Worm (Caenorhabditis elegans) whole organism, L4 larva: ENCODE results near the gene rnst-2.

Source experiments
- D1046.2 ChIP-seq: fragments of 200-800 bp; sonication (Bioruptor generic); IDR thresholded peaks from 2 replicates; pipeline ENCODE4 v1.3.6; 2022; ENCODE audit warnings: missing genetic modification characterization, missing compliant biosample characterization
- Y105C5A.15 ChIP-seq: fragments of 200-800 bp; sonication (Bioruptor generic); IDR thresholded peaks from 2 replicates; pipeline ENCODE4 v1.3.6; 2022; ENCODE audit warnings: missing genetic modification characterization, missing compliant biosample characterization
- Y48G9A.11 ChIP-seq: fragments of 200-800 bp; sonication (Bioruptor generic); IDR thresholded peaks from 2 replicates; pipeline ENCODE4 v1.3.6; 2022; ENCODE audit warnings: missing genetic modification reagents, missing genetic modification characterization, missing compliant biosample characterization
- ZK546.5 ChIP-seq, 2 experiments: sonication (generic microtip); optimal IDR thresholded peaks; 2 replicates each; lab custom pipeline; 2017; ENCODE audit warnings: missing biosample characterization in 2 of 2, missing genetic modification characterization in 2 of 2
- aha-1 ChIP-seq: fragments of 150-350 bp; peaks from one replicate; lab custom pipeline; 2014; ENCODE audit warnings: missing biosample characterization, missing genetic modification characterization
- ama-1 ChIP-seq: fragments of 150-350 bp; optimal IDR thresholded peaks from 2 replicates; lab custom pipeline; 2014; ENCODE audit warnings: inconsistent platforms, mixed read lengths
- arid-1 ChIP-seq: fragments of 200-800 bp; sonication (Bioruptor generic); conservative IDR thresholded peaks from 2 replicates; pipeline ENCODE4 v1.3.6; 2022; ENCODE audit warnings: missing genetic modification reagents, missing genetic modification characterization, missing compliant biosample characterization
- ceh-82 ChIP-seq: sonication (generic microtip); optimal IDR thresholded peaks from 2 replicates; lab custom pipeline; 2017; ENCODE audit warnings: missing biosample characterization, missing genetic modification characterization
- daf-8 ChIP-seq: fragments of 200-800 bp; sonication (Bioruptor generic); IDR thresholded peaks from 2 replicates; pipeline ENCODE4 v1.3.6; 2022; ENCODE audit warnings: missing genetic modification characterization, missing compliant biosample characterization
- dmd-6 ChIP-seq: fragments of 200-800 bp; sonication (Bioruptor generic); IDR thresholded peaks from 2 replicates; pipeline ENCODE4 v1.3.6; 2022; ENCODE audit warnings: missing genetic modification reagents, missing genetic modification characterization, missing compliant biosample characterization
- dmd-8 ChIP-seq: fragments of 200-800 bp; sonication (Bioruptor generic); IDR thresholded peaks from 2 replicates; pipeline ENCODE4 v1.3.6; 2022; ENCODE audit warnings: missing genetic modification characterization, missing compliant biosample characterization
- dpl-1 ChIP-seq: fragments of 150-350 bp; optimal IDR thresholded peaks from 2 replicates; lab custom pipeline; 2014; ENCODE audit warnings: missing biosample characterization, missing genetic modification reagents, missing genetic modification characterization
- fos-1 ChIP-seq: fragments of 150-350 bp; optimal IDR thresholded peaks from 2 replicates; lab custom pipeline; 2014; ENCODE audit warnings: missing biosample characterization, missing genetic modification characterization
- hlh-11 ChIP-seq: fragments of 200-800 bp; sonication (Bioruptor generic); optimal IDR thresholded peaks from 2 replicates; lab custom pipeline; 2018; ENCODE audit warnings: mild to moderate bottlenecking, missing genetic modification characterization, missing compliant biosample characterization
- hlh-30 ChIP-seq: sonication (generic microtip); optimal IDR thresholded peaks from 2 replicates; lab custom pipeline; 2017; ENCODE audit warnings: antibody characterized with exemption, mild to moderate bottlenecking, missing genetic modification characterization, missing compliant biosample characterization; ENCODE audit not compliant: insufficient read depth
- lin-29 ChIP-seq: fragments of 200-800 bp; sonication (Bioruptor generic); IDR thresholded peaks from 2 replicates; pipeline ENCODE4 v1.3.6; 2022; ENCODE audit warnings: missing genetic modification reagents, missing genetic modification characterization, missing compliant biosample characterization
- lin-38 ChIP-seq: fragments of 200-800 bp; sonication (Bioruptor generic); IDR thresholded peaks from 2 replicates; pipeline ENCODE4 v1.3.6; 2022; ENCODE audit warnings: missing genetic modification reagents, missing genetic modification characterization, missing compliant biosample characterization
- mxl-3 ChIP-seq: fragments of 200-800 bp; sonication (Bioruptor generic); optimal IDR thresholded peaks from 2 replicates; lab custom pipeline; 2018; ENCODE audit warnings: mild to moderate bottlenecking, missing genetic modification characterization, missing compliant biosample characterization
- nhr-11 ChIP-seq: fragments of 150-350 bp; optimal IDR thresholded peaks from 2 replicates; lab custom pipeline; 2014; ENCODE audit warnings: missing biosample characterization, missing genetic modification characterization
- nhr-111 ChIP-seq: fragments of 200-800 bp; sonication (Bioruptor generic); optimal IDR thresholded peaks from 2 replicates; lab custom pipeline; 2018; ENCODE audit warnings: mild to moderate bottlenecking, missing genetic modification characterization, missing compliant biosample characterization
- nhr-237 ChIP-seq: sonication (generic microtip); optimal IDR thresholded peaks from 2 replicates; lab custom pipeline; 2017; ENCODE audit warnings: missing biosample characterization, missing genetic modification characterization
- nhr-28 ChIP-seq: fragments of 150-350 bp; optimal IDR thresholded peaks from 2 replicates; lab custom pipeline; 2014; ENCODE audit warnings: missing biosample characterization, missing genetic modification characterization
- nhr-42 ChIP-seq: fragments of 200-800 bp; sonication (Bioruptor generic); IDR thresholded peaks from 2 replicates; pipeline ENCODE4 v1.3.6; 2022; ENCODE audit warnings: missing genetic modification characterization, missing compliant biosample characterization
- nhr-48 ChIP-seq: sonication (generic microtip); optimal IDR thresholded peaks from 2 replicates; lab custom pipeline; 2016; ENCODE audit warnings: mild to moderate bottlenecking, missing genetic modification characterization, missing compliant biosample characterization
- nhr-6 ChIP-seq: fragments of 150-350 bp; optimal IDR thresholded peaks from 2 replicates; lab custom pipeline; 2014; ENCODE audit warnings: missing biosample characterization, missing genetic modification characterization
- nhr-76 ChIP-seq: fragments of 150-350 bp; optimal IDR thresholded peaks from 2 replicates; lab custom pipeline; 2014; ENCODE audit warnings: missing biosample characterization, missing genetic modification characterization
- nhr-77 ChIP-seq: fragments of 150-350 bp; optimal IDR thresholded peaks from 2 replicates; lab custom pipeline; 2014; ENCODE audit warnings: missing biosample characterization, missing genetic modification characterization
- rbr-2 ChIP-seq: sonication (generic microtip); optimal IDR thresholded peaks from 2 replicates; lab custom pipeline; 2016; ENCODE audit warnings: missing genotype, missing genetic modification characterization, missing compliant biosample characterization
- snpc-4 ChIP-seq: fragments of 150-350 bp; optimal IDR thresholded peaks from 2 replicates; lab custom pipeline; 2014; ENCODE audit warnings: missing biosample characterization, missing genetic modification characterization
- tag-97 ChIP-seq: fragments of 200-800 bp; sonication (Bioruptor generic); IDR thresholded peaks from 2 replicates; pipeline ENCODE4 v1.3.6; 2022; ENCODE audit warnings: missing genetic modification characterization, missing compliant biosample characterization
- unc-62 ChIP-seq, 3 experiments: fragments of 150-350 bp in 1 of 3; sonication (generic microtip); optimal IDR thresholded peaks in 2 of 3; peaks in 1 of 3; 1 replicate in 1 of 3; 2 replicates in 2 of 3; lab custom pipeline; 2014 to 2017; ENCODE audit warnings: missing biosample characterization in 3 of 3, missing genetic modification characterization in 3 of 3, missing genetic modification reagents in 3 of 3, missing genotype in 1 of 3
- vab-7 ChIP-seq: fragments of 200-800 bp; sonication (Bioruptor generic); IDR thresholded peaks from 2 replicates; pipeline ENCODE4 v1.3.6; 2022; ENCODE audit warnings: missing genetic modification reagents, missing genetic modification characterization, missing compliant biosample characterization
- zip-11 ChIP-seq: fragments of 200-800 bp; sonication (Bioruptor generic); IDR thresholded peaks from 2 replicates; pipeline ENCODE4 v1.3.6; 2022; ENCODE audit warnings: missing genetic modification characterization, missing compliant biosample characterization

rnst-2 gene

ce11 chrV:1092359-1092758 lies 31.0 kb downstream of the rnst-2 start, which contains the start of gene Y50D4B.4:
Y50D4B.4 (plus strand) TSS chrV:1092659.
- TF ChIP-seq hlh-30 (no peak), fos-1 (tag; lab: Kevin White, UChicago) (no peak), ZK546.5 (tag; optimal IDR thresholded peaks at IDR 0.05; lab: Kevin White, UChicago) (no peak), Y48G9A.11 (GFP tag; lab: Robert Waterston, UW) (no peak), mxl-3 (GFP tag; lab: Kevin White, UChicago) (no peak)

DNA sequence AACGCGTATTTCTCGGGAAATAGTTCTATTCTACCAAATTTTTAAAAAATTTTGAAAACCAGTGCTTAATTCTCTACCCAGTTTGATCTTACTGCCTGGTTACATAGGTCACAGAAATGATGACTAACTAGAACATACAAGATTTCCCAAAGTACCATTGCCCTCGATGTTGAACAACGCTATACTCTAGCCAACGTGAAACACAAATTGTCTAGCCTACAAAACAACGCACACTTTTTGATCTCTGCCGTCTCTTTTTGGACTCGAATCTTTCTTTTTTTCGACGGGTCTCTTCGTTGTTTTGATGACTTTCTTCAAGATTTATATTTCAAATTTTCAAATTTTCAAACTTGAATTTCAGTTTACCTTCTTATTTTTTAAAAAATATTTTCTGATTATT lies 38.9 kb downstream of the rnst-2 start, which contains the start of gene Y50D4B.2:
TSS of gene Y50D4B.2 (plus strand) at position 301 of the 400 bp plus-strand sequence.
- TF ChIP-seq dmd-6 (0 out of 2 replicates have a peak, but pooled peaks have one; percentile 16), nhr-42 (GFP tag; lab: Robert Waterston, UW) (no peak)
- TF ChIP-seq, all 104 proteins: peak for 1

DNA sequence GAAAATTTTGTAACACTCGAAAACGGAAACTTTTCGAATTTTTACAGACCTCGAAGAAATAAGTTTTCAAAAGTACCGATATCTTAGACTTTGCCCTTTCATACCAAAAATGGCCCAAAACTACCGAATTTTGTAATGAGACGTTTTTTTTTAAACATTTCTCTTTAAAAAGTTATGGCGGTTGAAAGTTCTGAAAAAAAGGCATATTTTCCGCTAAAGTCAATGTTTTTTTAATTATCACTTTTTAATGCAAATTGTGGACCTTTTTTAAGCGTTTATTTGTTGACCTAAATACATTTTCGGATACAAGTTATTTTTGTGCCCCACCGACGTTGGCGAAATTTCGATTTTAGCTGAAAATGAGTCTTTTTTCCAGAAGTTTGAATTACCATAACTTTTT lies 41.2 kb downstream of the rnst-2 start:
- no peak for TF ChIP-seq nhr-237 (tag; lab: Kevin White, UChicago)
- TF ChIP-seq ceh-82: no peak
- no peak for TF ChIP-seq zip-11 (GFP tag; lab: Robert Waterston, UW)
- peak in 1 of 2 experiments; percentile 97 for TF ChIP-seq unc-62 (GFP tag; optimal IDR thresholded peaks at IDR 0.05 in 1 of 2; lab: Kevin White, UChicago)
- no peak for TF ChIP-seq unc-62 (tag; optimal IDR thresholded peaks at IDR 0.05; lab: Kevin White, UChicago)

DNA sequence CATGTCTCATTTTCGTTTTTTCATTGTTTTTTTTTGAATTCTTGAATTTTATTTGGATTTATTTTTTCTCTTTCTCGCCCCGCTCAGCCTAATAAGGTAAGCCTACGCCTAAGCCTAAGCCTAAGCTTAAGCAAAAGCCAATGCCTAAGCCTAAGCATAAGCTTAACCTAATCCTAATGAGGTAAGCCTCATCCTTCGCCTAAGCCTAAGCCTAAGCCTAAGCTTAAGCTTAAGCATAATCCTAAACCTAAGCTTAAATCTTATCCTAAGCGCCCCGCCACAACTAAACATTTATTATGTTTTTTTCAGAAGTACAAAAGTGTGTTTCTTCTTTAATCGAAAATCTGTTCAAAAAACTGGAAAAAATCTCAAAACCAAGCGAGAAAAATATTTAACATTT lies 50.8 kb downstream of the rnst-2 start:
- TF ChIP-seq nhr-48 (tag; lab: Kevin White, UChicago) (no peak), snpc-4 (tag; lab: Kevin White, UChicago) (no peak), nhr-11 (tag; lab: Kevin White, UChicago) (no peak), lin-38 (GFP tag; lab: Robert Waterston, UW) (no peak), zip-11 (GFP tag; lab: Robert Waterston, UW) (no peak), lin-29 (GFP tag; lab: Robert Waterston, UW) (no peak), arid-1 (GFP tag; lab: Robert Waterston, UW) (no peak), nhr-111 (GFP tag; lab: Kevin White, UChicago) (no peak), ceh-82 (no peak), vab-7 (no peak), Y105C5A.15 (GFP tag; lab: Robert Waterston, UW) (no peak)

DNA sequence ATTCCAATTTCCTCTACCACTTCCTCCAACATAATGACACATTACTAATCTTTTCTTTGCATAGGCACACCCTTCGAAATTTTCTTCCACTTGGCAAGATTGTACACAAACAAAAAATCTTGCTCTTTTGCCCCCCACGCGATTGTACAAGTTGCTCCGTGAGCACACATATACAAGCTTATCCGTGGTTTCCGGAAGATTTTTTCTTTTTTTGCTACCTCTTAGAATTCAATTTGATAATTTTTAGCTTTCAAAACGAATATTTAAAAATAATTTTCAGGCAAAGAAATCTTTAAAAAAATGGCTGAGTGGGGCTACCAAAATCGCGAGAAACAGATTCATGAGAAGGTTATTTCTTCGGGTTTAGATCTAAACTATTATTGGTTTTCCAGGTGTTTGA lies 51.3 kb downstream of the rnst-2 start, which contains the start of gene Y50D4B.1:
TSS of gene Y50D4B.1 (plus strand) at position 301 of the 400 bp plus-strand sequence.
- TF ChIP-seq nhr-28 (tag; lab: Kevin White, UChicago) (no peak), aha-1 (tag; lab: Kevin White, UChicago) (no peak), ama-1 (lab: Kevin White, UChicago) (no peak), dpl-1 (no peak), rbr-2 (tag; lab: Kevin White, UChicago) (no peak), D1046.2 (GFP tag; lab: Robert Waterston, UW) (no peak), dmd-8 (GFP tag; lab: Robert Waterston, UW) (no peak), nhr-77 (tag; lab: Kevin White, UChicago) (no peak), hlh-11 (no peak), nhr-76 (tag; lab: Kevin White, UChicago) (no peak), fos-1 (tag; lab: Kevin White, UChicago) (no peak), vab-7 (no peak), tag-97 (GFP tag; lab: Robert Waterston, UW) (no peak), Y48G9A.11 (GFP tag; lab: Robert Waterston, UW) (no peak), nhr-111 (GFP tag; lab: Kevin White, UChicago) (no peak), nhr-6 (tag; lab: Kevin White, UChicago) (no peak), daf-8 (GFP tag; lab: Robert Waterston, UW) (no peak)
- TF ChIP-seq, all 104 proteins: peak for 0
